Worm (Caenorhabditis elegans) whole organism, late embryonic: ENCODE measurements around the gene srh-297.
"Not testable (repeated sequence)": the region's sequence is repeated elsewhere in the genome, so short reads cannot be mapped to it uniquely, and the experiment has no call there.

Experiments used
- F13H6.1 ChIP-seq: sonication (generic microtip); optimal IDR thresholded peaks from 2 replicates; lab custom pipeline; 2016; ENCODE audit warnings: missing genetic modification characterization, missing compliant biosample characterization
- K09A11.1 ChIP-seq: sonication (generic microtip); optimal IDR thresholded peaks from 2 replicates; lab custom pipeline; 2017; ENCODE audit warnings: antibody characterized with exemption, mild to moderate bottlenecking, missing genetic modification characterization, missing compliant biosample characterization; ENCODE audit not compliant: insufficient read depth
- T23F11.4 ChIP-seq: fragments of 200-800 bp; sonication (Bioruptor generic); optimal IDR thresholded peaks from 2 replicates; lab custom pipeline; 2018; ENCODE audit warnings: mild to moderate bottlenecking, missing genetic modification characterization, missing compliant biosample characterization
- ama-1 ChIP-seq: fragments of 150-350 bp; optimal IDR thresholded peaks from 2 replicates; lab custom pipeline; 2014
- ceh-19 ChIP-seq: fragments of 200-800 bp; sonication (Bioruptor generic); optimal IDR thresholded peaks from 2 replicates; lab custom pipeline; 2018; ENCODE audit warnings: mild to moderate bottlenecking, missing genetic modification characterization, missing compliant biosample characterization
- ceh-2 ChIP-seq: sonication (generic microtip); optimal IDR thresholded peaks from 2 replicates; lab custom pipeline; 2016; ENCODE audit warnings: missing genotype, missing genetic modification characterization, missing compliant biosample characterization
- ceh-22 ChIP-seq: sonication (generic microtip); optimal IDR thresholded peaks from 2 replicates; lab custom pipeline; 2017; ENCODE audit warnings: missing biosample characterization, missing genetic modification characterization
- ceh-30 ChIP-seq: fragments of 150-350 bp; optimal IDR thresholded peaks from 2 replicates; lab custom pipeline; 2014; ENCODE audit warnings: missing biosample characterization, missing genetic modification characterization
- ceh-31 ChIP-seq: sonication (generic microtip); optimal IDR thresholded peaks from 2 replicates; lab custom pipeline; 2016; ENCODE audit warnings: missing genetic modification characterization, missing compliant biosample characterization
- ceh-34 ChIP-seq: sonication (generic microtip); optimal IDR thresholded peaks from 2 replicates; lab custom pipeline; 2016; ENCODE audit warnings: mild to moderate bottlenecking, missing genetic modification characterization, missing compliant biosample characterization
- ceh-45 ChIP-seq: fragments of 200-800 bp; sonication (Bioruptor generic); IDR thresholded peaks from 2 replicates; pipeline ENCODE4 v1.3.6; 2022; ENCODE audit warnings: missing genetic modification reagents, missing genetic modification characterization, missing compliant biosample characterization
- ceh-9 ChIP-seq: sonication (generic microtip); optimal IDR thresholded peaks from 2 replicates; lab custom pipeline; 2016; ENCODE audit warnings: mild to moderate bottlenecking, missing genetic modification characterization, inconsistent platforms, missing compliant biosample characterization
- dve-1 ChIP-seq: sonication (generic microtip); optimal IDR thresholded peaks from 2 replicates; lab custom pipeline; 2017; ENCODE audit warnings: antibody characterized with exemption, mild to moderate bottlenecking, missing genetic modification characterization, missing compliant biosample characterization
- elt-2 ChIP-seq: sonication (generic microtip); optimal IDR thresholded peaks from 2 replicates; lab custom pipeline; 2016; ENCODE audit warnings: missing genetic modification reagents, missing genetic modification characterization, missing compliant biosample characterization
- elt-4 ChIP-seq: sonication (generic microtip); optimal IDR thresholded peaks from 2 replicates; lab custom pipeline; 2016; ENCODE audit warnings: missing genetic modification characterization, missing compliant biosample characterization
- fax-1 ChIP-seq: sonication (generic microtip); optimal IDR thresholded peaks from 2 replicates; lab custom pipeline; 2016; ENCODE audit warnings: missing genotype, missing genetic modification characterization, missing compliant biosample characterization
- fkh-6 ChIP-seq: sonication (generic microtip); optimal IDR thresholded peaks from 2 replicates; lab custom pipeline; 2016; ENCODE audit warnings: missing genetic modification characterization, missing compliant biosample characterization
- gmeb-2 ChIP-seq: sonication (generic microtip); optimal IDR thresholded peaks from 2 replicates; lab custom pipeline; 2016; ENCODE audit warnings: missing genetic modification characterization, inconsistent platforms, missing compliant biosample characterization
- hlh-15 ChIP-seq: sonication (generic microtip); optimal IDR thresholded peaks from 2 replicates; lab custom pipeline; 2016; ENCODE audit warnings: missing genetic modification characterization, missing compliant biosample characterization
- hlh-30 ChIP-seq: sonication (generic microtip); optimal IDR thresholded peaks from 2 replicates; lab custom pipeline; 2017; ENCODE audit warnings: antibody characterized with exemption, missing genetic modification characterization, missing compliant biosample characterization; ENCODE audit not compliant: insufficient read depth
- hlh-8 ChIP-seq: sonication (generic microtip); optimal IDR thresholded peaks from 2 replicates; lab custom pipeline; 2016; ENCODE audit warnings: missing genotype, missing genetic modification characterization, missing compliant biosample characterization
- lin-11 ChIP-seq: fragments of 200-800 bp; sonication (Bioruptor generic); optimal IDR thresholded peaks from 2 replicates; lab custom pipeline; 2018; ENCODE audit warnings: mild to moderate bottlenecking, missing genetic modification characterization, missing compliant biosample characterization
- madf-2 ChIP-seq: sonication (generic microtip); optimal IDR thresholded peaks from 2 replicates; lab custom pipeline; 2017; ENCODE audit warnings: missing genetic modification characterization, missing compliant biosample characterization
- pax-1 ChIP-seq: fragments of 150-350 bp; optimal IDR thresholded peaks from 2 replicates; lab custom pipeline; 2014; ENCODE audit warnings: missing biosample characterization, missing genetic modification characterization
- pha-4 ChIP-seq: fragments of 150-350 bp; optimal IDR thresholded peaks from 2 replicates; lab custom pipeline; 2018; ENCODE audit warnings: missing biosample characterization, missing genetic modification reagents, missing genetic modification characterization
- pqm-1 ChIP-seq: sonication (generic microtip); optimal IDR thresholded peaks from 2 replicates; lab custom pipeline; 2016; ENCODE audit warnings: missing genetic modification characterization, missing compliant biosample characterization
- sdc-2 ChIP-seq: sonication (generic microtip); optimal IDR thresholded peaks from 2 replicates; lab custom pipeline; 2016; ENCODE audit warnings: missing genotype, missing genetic modification characterization, missing compliant biosample characterization
- sox-4 ChIP-seq: sonication (generic microtip); optimal IDR thresholded peaks from 2 replicates; lab custom pipeline; 2017; ENCODE audit warnings: mild to moderate bottlenecking, missing genetic modification characterization, inconsistent platforms, missing compliant biosample characterization
- tbx-7 ChIP-seq: sonication (generic microtip); optimal IDR thresholded peaks from 2 replicates; lab custom pipeline; 2016; ENCODE audit warnings: missing genotype, missing genetic modification characterization, missing compliant biosample characterization
- unc-3 ChIP-seq, 2 experiments: fragments of 200-800 bp in 1 of 2; sonication (Bioruptor generic) in 1 of 2; sonication (generic microtip) in 1 of 2; conservative IDR thresholded peaks in 1 of 2; optimal IDR thresholded peaks in 1 of 2; 2 replicates each; pipeline versions ENCODE4 v1.3.6 to Lab custom; 2016 to 2022; ENCODE audit warnings: missing compliant biosample characterization in 2 of 2, missing genetic modification characterization in 2 of 2, missing genetic modification reagents in 1 of 2
- unc-55 ChIP-seq: sonication (generic microtip); optimal IDR thresholded peaks from 2 replicates; lab custom pipeline; 2017; ENCODE audit warnings: missing biosample characterization, missing genetic modification reagents, missing genetic modification characterization
- zip-5 ChIP-seq: sonication (generic microtip); optimal IDR thresholded peaks from 2 replicates; lab custom pipeline; 2016; ENCODE audit warnings: missing genetic modification characterization, missing compliant biosample characterization
- ztf-16 ChIP-seq: sonication (generic microtip); optimal IDR thresholded peaks from 2 replicates; lab custom pipeline; 2017; ENCODE audit warnings: missing genetic modification characterization, missing compliant biosample characterization

srh-297 gene

ce11 chrII:3208679-3209078, 21.6 kb downstream of the srh-297 start, which contains the start of gene sdz-35:
TSS of gene sdz-35 (minus strand) at chrII:3208779.
- TF ChIP-seq ceh-19 (GFP tag; lab: Kevin White, UChicago) (no peak), pha-4 (tag; lab: Kevin White, UChicago) (no peak), ceh-22 (tag; lab: Kevin White, UChicago) (no peak), dve-1 (tag; lab: Kevin White, UChicago) (no peak), pqm-1 (tag; lab: Kevin White, UChicago) (no peak), sdc-2 (tag; lab: Kevin White, UChicago) (no peak), unc-55 (GFP tag; lab: Kevin White, UChicago) (no peak), sox-4 (tag; lab: Kevin White, UChicago) (no peak)

DNA sequence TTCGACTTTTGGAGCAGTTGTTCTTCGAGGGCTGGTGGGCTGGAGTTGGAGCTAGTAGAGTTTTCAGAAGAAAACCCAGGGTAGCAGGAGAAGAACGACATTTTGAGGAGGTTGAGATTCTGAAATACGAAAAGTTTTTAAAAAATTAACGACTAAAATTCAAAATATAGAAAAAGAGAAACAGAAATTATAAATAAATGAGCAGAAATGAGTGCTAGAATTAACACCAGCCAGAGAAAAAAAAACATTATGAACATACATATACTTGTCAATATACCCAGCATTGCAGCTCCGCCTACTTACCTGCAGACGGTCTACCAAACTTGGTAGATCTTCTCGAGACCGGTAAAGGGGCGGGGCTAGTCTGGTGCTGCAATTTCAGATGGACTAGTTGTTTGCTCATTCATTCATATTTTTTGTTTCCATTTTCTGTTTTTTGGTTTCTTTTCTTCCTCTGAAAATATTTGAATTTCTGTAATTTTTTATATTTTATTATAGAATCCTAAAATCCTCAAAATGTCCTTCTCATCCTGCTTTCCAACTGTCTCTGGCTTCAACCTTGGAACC, 23.8 kb downstream of the srh-297 start, which contains the start of the genes ZC239.20 and ZC239.21:
Gene ZC239.20, minus strand, starts transcription at position 101 of the 567 bp plus-strand sequence.
Gene ZC239.21, plus strand, starts transcription at position 517 of the 567 bp plus-strand sequence.
- no peak for TF ChIP-seq ceh-31 (tag; lab: Kevin White, UChicago)
- no peak for TF ChIP-seq ztf-16 (tag; lab: Kevin White, UChicago)
- TF ChIP-seq hlh-15 (tag; lab: Kevin White, UChicago) = no peak
- TF ChIP-seq ceh-45 = no peak
- TF ChIP-seq hlh-30 (tag; lab: Kevin White, UChicago) = no peak
- no peak for TF ChIP-seq pax-1 (tag; lab: Kevin White, UChicago)
- no peak for TF ChIP-seq tbx-7 (tag; lab: Kevin White, UChicago)
- no peak for TF ChIP-seq T23F11.4 (GFP tag; lab: Kevin White, UChicago)
- no peak for TF ChIP-seq unc-3 (GFP tag; conservative IDR thresholded peaks at IDR 0.05; lab: Robert Waterston, UW)
- TF ChIP-seq unc-3 (tag; optimal IDR thresholded peaks at IDR 0.05; lab: Kevin White, UChicago) = no peak
- no peak for TF ChIP-seq lin-11 (tag; lab: Kevin White, UChicago)
- TF ChIP-seq zip-5 (tag; lab: Kevin White, UChicago) = no peak
- TF ChIP-seq fax-1 (tag; lab: Kevin White, UChicago) = no peak
- no peak for TF ChIP-seq madf-2

DNA sequence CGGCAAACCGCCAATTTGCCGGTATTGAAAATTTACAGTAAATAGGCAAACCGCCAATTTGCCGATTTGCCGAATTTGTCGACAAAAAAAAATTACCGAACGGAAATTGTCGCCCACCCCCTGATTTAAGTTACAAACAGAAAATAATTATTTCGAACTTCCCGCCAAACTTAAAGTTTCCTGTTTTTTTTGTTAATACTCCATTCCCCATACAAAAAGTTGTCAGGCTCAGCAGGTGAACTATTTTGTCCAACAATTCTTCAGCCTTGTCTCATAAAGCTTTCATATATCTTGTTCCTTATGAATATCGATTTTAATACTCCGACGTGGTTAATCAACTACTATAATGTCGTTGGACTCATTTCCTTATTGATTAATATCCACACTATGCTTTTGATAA, 26.9 kb downstream of the srh-297 start, which contains the start of gene sri-50:
Gene sri-50, plus strand, starts transcription at position 301 of the 400 bp plus-strand sequence.
- TF ChIP-seq T23F11.4 (GFP tag; lab: Kevin White, UChicago) (no peak), elt-2 (tag; lab: Kevin White, UChicago) (no peak), ceh-9 (no peak), gmeb-2 (no peak)

DNA sequence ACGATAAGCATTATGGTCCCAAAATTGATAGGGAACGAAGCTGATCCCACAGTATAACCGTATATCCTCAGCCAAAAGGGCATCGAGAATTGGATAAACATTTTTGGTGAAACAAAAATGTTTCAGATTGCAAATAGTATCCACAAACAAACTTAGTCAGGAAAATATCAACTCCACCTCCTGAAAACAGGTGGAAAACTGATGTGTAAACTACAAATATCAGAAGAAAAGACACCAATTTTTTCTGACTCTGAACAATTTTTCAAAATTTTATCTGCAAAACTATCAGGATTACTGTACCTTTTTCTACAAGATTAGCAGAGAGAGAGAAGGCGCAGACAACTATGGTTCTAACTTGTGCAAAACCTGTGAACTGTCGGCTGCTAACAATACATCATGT, 27.8 kb downstream of the srh-297 start, which contains the start of gene sri-53:
Gene sri-53, minus strand, starts transcription at position 101 of the 400 bp plus-strand sequence.
- TF ChIP-seq ceh-2 (tag; lab: Kevin White, UChicago) (no peak), hlh-15 (tag; lab: Kevin White, UChicago) (no peak), ceh-34 (no peak), ama-1 (lab: Kevin White, UChicago) (no peak), ceh-9 (no peak), hlh-8 (tag; lab: Kevin White, UChicago) (no peak), K09A11.1 (tag; lab: Kevin White, UChicago) (no peak), F13H6.1 (tag; lab: Kevin White, UChicago) (no peak), elt-4 (tag; lab: Kevin White, UChicago) (no peak), fkh-6 (tag; lab: Kevin White, UChicago) (no peak), ceh-45 (no peak)

DNA sequence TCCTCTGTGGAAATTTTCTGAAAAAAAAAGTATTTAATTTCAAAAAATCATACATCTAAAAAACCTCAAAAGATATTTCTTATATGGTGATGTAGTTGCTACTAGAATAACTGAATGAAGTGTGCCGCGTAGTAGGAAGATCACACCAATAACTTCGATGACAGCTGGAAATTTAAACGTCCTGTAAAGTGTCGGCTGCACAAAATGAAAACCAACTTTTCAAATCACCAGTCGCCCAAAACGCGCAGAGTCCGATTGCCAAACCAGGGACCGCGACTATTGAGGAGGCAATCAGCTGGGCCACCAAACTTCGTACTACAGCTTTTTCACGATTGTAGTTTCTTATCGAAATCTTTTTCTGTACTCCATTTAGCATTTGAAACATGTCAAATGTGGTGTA, 29.1 kb downstream of the srh-297 start, which contains the start of gene sri-48:
Gene sri-48, minus strand, starts transcription at position 101 of the 400 bp plus-strand sequence.
- not testable (repeated sequence) for TF ChIP-seq ceh-30 (tag; lab: Kevin White, UChicago); ceh-45; fkh-6 (tag; lab: Kevin White, UChicago)
